Worm (Caenorhabditis elegans): Measurements from ENCODE around the gene glr-1.

glr-1 gene

DNA sequence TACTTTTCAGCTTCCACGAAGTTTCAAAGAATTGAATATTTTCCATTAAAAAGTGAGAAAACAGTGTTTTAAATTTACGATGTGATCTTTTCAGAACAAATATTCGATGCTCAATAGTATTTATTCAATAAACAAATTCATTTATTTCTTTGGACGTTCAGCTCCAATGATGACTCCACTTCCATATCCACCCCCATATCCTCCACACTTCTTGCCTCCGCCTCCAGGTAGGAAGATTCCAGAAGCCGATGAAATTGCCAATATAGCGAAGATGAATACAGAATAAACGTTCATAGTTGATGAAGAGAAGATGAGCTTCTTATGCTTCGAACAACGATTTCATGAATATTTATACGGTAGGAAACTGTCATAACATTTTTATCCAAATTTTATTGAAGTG is 753 bp upstream of the glr-1 start, which contains the start of gene fip-3:
TSS of gene fip-3 (minus strand) at position 294 of the 400 bp plus-strand sequence.
- TF ChIP-seq nhr-237 (tag; optimal IDR thresholded peaks at IDR 0.05) (no peak), M03D4.4 (tag; optimal IDR thresholded peaks at IDR 0.05) (no peak), lin-13 (tag; optimal IDR thresholded peaks at IDR 0.05) (no peak), pha-4 (tag; optimal IDR thresholded peaks at IDR 0.05) (no peak), ztf-11 (tag; optimal IDR thresholded peaks at IDR 0.05) (no peak), ceh-83 (GFP tag; optimal IDR thresholded peaks at IDR 0.05) (no peak), sptf-1 (tag; optimal IDR thresholded peaks at IDR 0.05) (no peak), unc-39 (tag; optimal IDR thresholded peaks at IDR 0.05) (no peak), flh-1 (GFP tag; optimal IDR thresholded peaks at IDR 0.05) (no peak), ces-1 (GFP tag; optimal IDR thresholded peaks at IDR 0.05) (no peak), elt-3 (tag; optimal IDR thresholded peaks at IDR 0.05) (no peak), nhr-2 (tag; optimal IDR thresholded peaks at IDR 0.05) (no peak), nhr-28 (tag; optimal IDR thresholded peaks at IDR 0.05) (no peak), blmp-1 (tag; optimal IDR thresholded peaks at IDR 0.05) (no peak), sem-2 (GFP tag; optimal IDR thresholded peaks at IDR 0.05) (no peak), lin-32 (GFP tag; optimal IDR thresholded peaks at IDR 0.05) (no peak)

DNA sequence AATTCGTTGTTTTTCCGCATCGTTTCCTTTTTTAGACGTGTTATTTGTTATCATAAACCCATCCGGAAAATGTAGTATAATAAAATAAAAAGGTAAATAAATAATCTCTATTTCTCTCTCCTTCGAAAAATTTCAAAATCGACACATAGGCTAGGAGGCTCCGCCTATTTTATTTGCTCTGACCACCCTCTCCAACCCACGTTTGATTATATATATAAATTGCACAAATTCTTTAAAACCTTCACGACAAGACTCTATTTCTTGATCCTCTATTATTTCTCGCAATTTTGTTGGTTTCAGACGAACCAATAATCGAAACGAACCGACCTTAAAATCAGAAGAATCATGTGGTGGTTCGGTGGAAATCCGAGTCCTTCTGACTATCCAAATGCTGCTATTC is 7.6 kb downstream of the glr-1 start, which contains the start of gene doxa-1:
TSS of gene doxa-1 (plus strand) at position 301 of the 400 bp plus-strand sequence.
- no peak for TF ChIP-seq unc-39 (tag; optimal IDR thresholded peaks at IDR 0.05)
- no peak for TF ChIP-seq zip-8 (tag; optimal IDR thresholded peaks at IDR 0.05)
- no peak for TF ChIP-seq nhr-76 (tag; optimal IDR thresholded peaks at IDR 0.05)

- TF ChIP-seq ceh-43 (GFP tag; optimal IDR thresholded peaks at IDR 0.05) = no peak
- TF ChIP-seq snpc-4 (tag; optimal IDR thresholded peaks at IDR 0.05) = no peak
- no peak for TF ChIP-seq nhr-237 (tag; optimal IDR thresholded peaks at IDR 0.05)
- peak; percentile 70 for TF ChIP-seq blmp-1 (tag; optimal IDR thresholded peaks at IDR 0.05)
- TF ChIP-seq mab-5 (tag; optimal IDR thresholded peaks at IDR 0.05) = no peak
Observed at ce11 chrIII:8579367-8579766, 9.1 kb downstream of the glr-1 start.

ce11 chrIII:8578381-8578780 is 10.1 kb downstream of the glr-1 start:
- TF ChIP-seq pha-4 (tag; optimal IDR thresholded peaks at IDR 0.05) (no peak), unc-62 (GFP tag; optimal IDR thresholded peaks at IDR 0.05) (no peak), blmp-1 (tag; optimal IDR thresholded peaks at IDR 0.05) (no peak), M03D4.4 (tag; optimal IDR thresholded peaks at IDR 0.05) (no peak), ces-1 (GFP tag; optimal IDR thresholded peaks at IDR 0.05) (no peak), ztf-11 (tag; optimal IDR thresholded peaks at IDR 0.05) (no peak), nhr-237 (tag; optimal IDR thresholded peaks at IDR 0.05) (no peak), ham-2 (GFP tag; optimal IDR thresholded peaks at IDR 0.05) (no peak), elt-3 (tag; optimal IDR thresholded peaks at IDR 0.05) (no peak), unc-120 (tag; optimal IDR thresholded peaks at IDR 0.05; ENCODE audit: poor library complexity, severe bottlenecking) (no peak), snpc-4 (tag; optimal IDR thresholded peaks at IDR 0.05) (no peak), bed-3 (GFP tag; optimal IDR thresholded peaks at IDR 0.05) (no peak), drap-1 (GFP tag; optimal IDR thresholded peaks at IDR 0.05) (no peak)

DNA sequence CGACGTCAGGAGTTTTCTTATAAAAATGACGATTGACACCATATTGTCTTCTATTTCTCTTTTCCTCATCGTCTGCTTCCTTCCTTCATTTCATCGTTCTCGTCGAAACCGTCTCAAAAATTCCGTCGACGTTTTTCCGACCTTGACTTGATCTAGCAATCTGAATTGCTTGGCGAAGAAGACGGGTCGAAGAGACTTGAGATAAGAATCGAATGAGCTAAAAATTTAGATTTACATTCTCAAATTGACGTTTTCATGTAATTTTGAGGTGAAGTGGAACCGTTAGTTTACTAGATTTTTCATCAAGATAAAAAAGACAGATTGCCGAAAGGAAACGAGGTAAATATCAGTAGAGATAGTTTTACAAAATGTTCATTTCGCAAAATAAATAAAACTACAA is 10.9 kb downstream of the glr-1 start:
- TF ChIP-seq nhr-12 (tag; optimal IDR thresholded peaks at IDR 0.05) = no peak
- TF ChIP-seq drap-1 (GFP tag; optimal IDR thresholded peaks at IDR 0.05) = no peak
- no peak for TF ChIP-seq mep-1 (tag; optimal IDR thresholded peaks at IDR 0.05)
- no peak for TF ChIP-seq sptf-1 (tag; optimal IDR thresholded peaks at IDR 0.05)
- TF ChIP-seq ceh-83 (GFP tag; optimal IDR thresholded peaks at IDR 0.05) = no peak
- no peak for TF ChIP-seq nhr-28 (tag; optimal IDR thresholded peaks at IDR 0.05)
- TF ChIP-seq M03D4.4 (tag; optimal IDR thresholded peaks at IDR 0.05) = no peak
- no peak for TF ChIP-seq lin-32 (GFP tag; optimal IDR thresholded peaks at IDR 0.05)
- no peak for TF ChIP-seq ham-2 (GFP tag; optimal IDR thresholded peaks at IDR 0.05)
- TF ChIP-seq hlh-1 (tag; optimal IDR thresholded peaks at IDR 0.05) = no peak
- TF ChIP-seq nhr-2 (tag; optimal IDR thresholded peaks at IDR 0.05) = no peak
- TF ChIP-seq mab-5 (tag; optimal IDR thresholded peaks at IDR 0.05) = no peak
- TF ChIP-seq tbx-8 (GFP tag; optimal IDR thresholded peaks at IDR 0.05) = no peak

Data from whole organism, mixed stage, embryonic.